Worm (Caenorhabditis elegans): ENCODE data around the gene R10D12.6.
A peak's percentile ranks its signal among the peaks of the same experiment; 100 is the strongest.

Gene R10D12.6

DNA sequence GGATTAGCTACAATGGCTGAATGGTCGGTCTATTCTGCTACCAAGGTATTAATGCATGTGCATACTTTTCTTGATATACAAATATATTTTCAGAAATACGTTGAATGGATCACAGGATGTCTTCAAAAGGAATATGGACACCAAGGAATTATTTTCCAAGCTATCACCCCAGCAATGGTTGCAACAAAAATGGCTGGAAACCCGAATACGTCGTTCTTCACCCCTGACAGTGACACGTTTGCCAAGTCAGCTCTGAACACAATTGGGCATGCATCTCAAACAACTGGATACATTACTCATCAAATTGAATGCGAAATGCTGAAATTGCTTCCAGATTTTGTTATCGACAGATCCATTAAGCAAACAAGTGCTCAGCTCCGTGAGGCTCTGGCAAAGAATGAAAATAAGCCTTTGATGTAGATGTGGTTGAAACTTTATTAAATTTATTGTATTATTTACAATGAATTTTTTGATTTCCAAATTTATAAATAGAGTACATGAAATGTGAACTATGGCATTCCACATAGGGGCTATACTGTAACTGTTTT, 41.5 kb upstream of the R10D12.6 start:
- TF ChIP-seq lim-6 (tag; optimal IDR thresholded peaks at IDR 0.05), result no peak
- no peak for TF ChIP-seq tbx-7 (tag; optimal IDR thresholded peaks at IDR 0.05)
- no peak for TF ChIP-seq ceh-14 (tag; optimal IDR thresholded peaks at IDR 0.05)
- TF ChIP-seq pqm-1 (tag; optimal IDR thresholded peaks at IDR 0.05), result no peak
- TF ChIP-seq hlh-30 (tag; optimal IDR thresholded peaks at IDR 0.05; ENCODE audit: insufficient read depth), result no peak
- TF ChIP-seq hlh-6 (tag; optimal IDR thresholded peaks at IDR 0.05), result no peak
- no peak for TF ChIP-seq ama-1 (optimal IDR thresholded peaks at IDR 0.05)
- TF ChIP-seq lin-11 (tag; optimal IDR thresholded peaks at IDR 0.05), result no peak
- no peak for TF ChIP-seq tbx-2 (tag; optimal IDR thresholded peaks at IDR 0.05)
- TF ChIP-seq syd-9 (tag; optimal IDR thresholded peaks at IDR 0.05), result no peak
- no peak for TF ChIP-seq ceh-34 (tag; optimal IDR thresholded peaks at IDR 0.05)
- no peak for TF ChIP-seq ttx-3 (tag; optimal IDR thresholded peaks at IDR 0.05)

- no peak for TF ChIP-seq ahr-1 (tag; optimal IDR thresholded peaks at IDR 0.05)
- no peak for TF ChIP-seq ets-4 (tag; optimal IDR thresholded peaks at IDR 0.05)
- TF ChIP-seq sdc-2 (tag; optimal IDR thresholded peaks at IDR 0.05), result no peak
- no peak for TF ChIP-seq hlh-15 (tag; optimal IDR thresholded peaks at IDR 0.05)
- no peak for TF ChIP-seq ceh-14 (tag; optimal IDR thresholded peaks at IDR 0.05)
- TF ChIP-seq hlh-6 (tag; optimal IDR thresholded peaks at IDR 0.05), result no peak
- no peak for TF ChIP-seq syd-9 (tag; optimal IDR thresholded peaks at IDR 0.05)
- TF ChIP-seq K02D7.2 (tag; optimal IDR thresholded peaks at IDR 0.05), result no peak
- TF ChIP-seq zip-5 (tag; optimal IDR thresholded peaks at IDR 0.05), result no peak
- no peak for TF ChIP-seq hlh-13 (GFP tag; optimal IDR thresholded peaks at IDR 0.05)
- TF ChIP-seq nhr-11 (tag; optimal IDR thresholded peaks at IDR 0.05), result no peak
- TF ChIP-seq ceh-2 (tag; optimal IDR thresholded peaks at IDR 0.05), result no peak
- TF ChIP-seq pat-9 (tag; optimal IDR thresholded peaks at IDR 0.05), result no peak
- no peak for TF ChIP-seq elt-4 (tag; optimal IDR thresholded peaks at IDR 0.05)
- no peak for TF ChIP-seq ceh-24 (tag; optimal IDR thresholded peaks at IDR 0.05)
- no peak for TF ChIP-seq odd-2 (tag; optimal IDR thresholded peaks at IDR 0.05)
- no peak for TF ChIP-seq ceh-18 (tag; optimal IDR thresholded peaks at IDR 0.05)
- no peak for TF ChIP-seq unc-86 (tag; optimal IDR thresholded peaks at IDR 0.05)
- no peak for TF ChIP-seq lim-6 (tag; optimal IDR thresholded peaks at IDR 0.05)
- TF ChIP-seq pros-1 (tag; optimal IDR thresholded peaks at IDR 0.05), result no peak
These were observed 40.8 kb upstream of the R10D12.6 start for ce11 chrV:13908120-13908915.

- TF ChIP-seq hlh-30 (tag; optimal IDR thresholded peaks at IDR 0.05; ENCODE audit: insufficient read depth) (no peak), gmeb-2 (tag; optimal IDR thresholded peaks at IDR 0.05) (no peak), zip-5 (tag; optimal IDR thresholded peaks at IDR 0.05) (no peak), fax-1 (tag; optimal IDR thresholded peaks at IDR 0.05) (no peak), unc-86 (tag; optimal IDR thresholded peaks at IDR 0.05) (no peak), pax-1 (tag; optimal IDR thresholded peaks at IDR 0.05) (no peak), tbx-2 (tag; optimal IDR thresholded peaks at IDR 0.05) (no peak), ets-4 (tag; optimal IDR thresholded peaks at IDR 0.05) (no peak), dve-1 (tag; optimal IDR thresholded peaks at IDR 0.05) (no peak), pat-9 (tag; optimal IDR thresholded peaks at IDR 0.05) (no peak), ceh-14 (tag; optimal IDR thresholded peaks at IDR 0.05) (no peak), ceh-6 (GFP tag; optimal IDR thresholded peaks at IDR 0.05) (no peak), ceh-30 (tag; optimal IDR thresholded peaks at IDR 0.05) (no peak), F13H6.1 (tag; optimal IDR thresholded peaks at IDR 0.05) (no peak), ceh-18 (tag; optimal IDR thresholded peaks at IDR 0.05) (no peak), ama-1 (optimal IDR thresholded peaks at IDR 0.05) (no peak), ahr-1 (tag; optimal IDR thresholded peaks at IDR 0.05) (no peak), ceh-31 (tag; optimal IDR thresholded peaks at IDR 0.05) (no peak)
These were observed 40.3 kb upstream of the R10D12.6 start, which contains the start of gene C06B3.6 for ce11 chrV:13908916-13909176. TSS of gene C06B3.6 (minus strand) at chrV:13908967.

DNA sequence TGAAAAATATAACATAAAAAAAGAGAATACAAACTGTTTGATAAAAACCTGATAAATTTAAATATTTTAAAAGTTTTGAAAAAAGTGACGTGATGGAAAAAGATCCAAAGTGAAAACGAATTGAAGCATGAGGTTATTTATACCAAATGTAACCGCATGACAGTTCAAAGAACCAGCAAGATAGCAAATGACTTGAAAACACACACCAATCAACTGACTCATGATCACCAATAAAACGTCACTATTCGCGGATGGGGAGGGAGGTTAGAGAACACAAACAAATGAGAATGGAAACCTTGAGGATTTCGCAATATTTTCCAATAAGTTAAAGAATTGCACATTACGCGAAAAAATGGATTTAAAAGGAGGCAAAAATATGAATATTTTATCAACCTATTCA, 39.7 kb upstream of the R10D12.6 start, which contains the start of gene C06B3.7:
Gene C06B3.7 (plus strand): TSS at position 287 of the 400 bp plus-strand sequence.
- TF ChIP-seq hlh-8 (tag; optimal IDR thresholded peaks at IDR 0.05) (no peak), hlh-30 (tag; optimal IDR thresholded peaks at IDR 0.05; ENCODE audit: insufficient read depth) (peak; percentile 34)

Data from whole organism, late embryonic.